Fruit fly (Drosophila melanogaster): Measurements from ENCODE around the gene Ntf-2.
A peak's percentile ranks its signal among the peaks of the same experiment; 100 is the strongest.

The Ntf-2 gene

dm6 chrX:21046141-21046540 is 10.9 kb downstream of the Ntf-2 start:
- TF ChIP-seq Rel (GFP tag; optimal IDR thresholded peaks at IDR 0.05) (no peak), Rel (tag; optimal IDR thresholded peaks at IDR 0.05) (no peak), h (GFP tag; optimal IDR thresholded peaks at IDR 0.05) (peak; percentile 3), CG32264 (GFP tag; optimal IDR thresholded peaks at IDR 0.05) (no peak)

- no peak for TF ChIP-seq OdsH (GFP tag; optimal IDR thresholded peaks at IDR 0.05)
- TF ChIP-seq pan (optimal IDR thresholded peaks at IDR 0.05) = no peak
- TF ChIP-seq fru (GFP tag; optimal IDR thresholded peaks at IDR 0.05) = no peak
- no peak for TF ChIP-seq usp (GFP tag; optimal IDR thresholded peaks at IDR 0.05)
- TF ChIP-seq Hnf4 (GFP tag; optimal IDR thresholded peaks at IDR 0.05) = no peak
- TF ChIP-seq psq (GFP tag; optimal IDR thresholded peaks at IDR 0.05) = no peak
- no peak for TF ChIP-seq rgr (GFP tag; optimal IDR thresholded peaks at IDR 0.05)
- TF ChIP-seq CrebA (GFP tag; optimal IDR thresholded peaks at IDR 0.05; ENCODE audit: borderline replicate concordance) = no peak
- TF ChIP-seq Rel (GFP tag; optimal IDR thresholded peaks at IDR 0.05) = no peak
- no peak for TF ChIP-seq Rel (tag; optimal IDR thresholded peaks at IDR 0.05)
- no peak for TF ChIP-seq CG9705 (GFP tag; optimal IDR thresholded peaks at IDR 0.05)
- no peak for TF ChIP-seq dsf (GFP tag; optimal IDR thresholded peaks at IDR 0.05; ENCODE audit: borderline replicate concordance)
- no peak for TF ChIP-seq Mio (GFP tag; optimal IDR thresholded peaks at IDR 0.05)
- no peak for TF ChIP-seq HLH106 (tag; optimal IDR thresholded peaks at IDR 0.05)
- TF ChIP-seq Vsx2 (GFP tag; optimal IDR thresholded peaks at IDR 0.05; ENCODE audit: partially characterized antibody) = no peak
- TF ChIP-seq Abd-B (GFP tag; optimal IDR thresholded peaks at IDR 0.05) = no peak
- TF ChIP-seq Hr83 (GFP tag; optimal IDR thresholded peaks at IDR 0.05; ENCODE audit: poor library complexity, severe bottlenecking) = no peak
- TF ChIP-seq sv (GFP tag; optimal IDR thresholded peaks at IDR 0.05) = no peak
These were observed 12.4 kb downstream of the Ntf-2 start for dm6 chrX:21047717-21048116.

dm6 chrX:21053099-21053715 is 17.9 kb downstream of the Ntf-2 start:
- no peak for TF ChIP-seq Dif (GFP tag; optimal IDR thresholded peaks at IDR 0.05; ENCODE audit: partially characterized antibody)
- TF ChIP-seq dsf (GFP tag; optimal IDR thresholded peaks at IDR 0.05; ENCODE audit: borderline replicate concordance) = no peak
- no peak for TF ChIP-seq sage (GFP tag; optimal IDR thresholded peaks at IDR 0.05)
- peak; percentile 80 for TF ChIP-seq sv (GFP tag; optimal IDR thresholded peaks at IDR 0.05)
- no peak for TF ChIP-seq brk (GFP tag; optimal IDR thresholded peaks at IDR 0.05)
- TF ChIP-seq Sp1 (GFP tag; optimal IDR thresholded peaks at IDR 0.05) = peak; percentile 83
- TF ChIP-seq foxo (GFP tag; optimal IDR thresholded peaks at IDR 0.05) = peak in 1 of 2 experiments; percentile 76
- TF ChIP-seq rgr (GFP tag; optimal IDR thresholded peaks at IDR 0.05) = peak; percentile 83
- peak; percentile 65 for TF ChIP-seq fru (GFP tag; optimal IDR thresholded peaks at IDR 0.05)
- TF ChIP-seq Jra (GFP tag; optimal IDR thresholded peaks at IDR 0.05) = peak; percentile 56
- no peak for TF ChIP-seq Dfd (GFP tag; optimal IDR thresholded peaks at IDR 0.05)
- no peak for TF ChIP-seq pan (optimal IDR thresholded peaks at IDR 0.05)
- no peak for TF ChIP-seq Rel (GFP tag; optimal IDR thresholded peaks at IDR 0.05)
- TF ChIP-seq Rel (tag; optimal IDR thresholded peaks at IDR 0.05) = peak; percentile 52
- peak; percentile 83 for TF ChIP-seq CG9705 (GFP tag; optimal IDR thresholded peaks at IDR 0.05)
- peak; percentile 76 for TF ChIP-seq h (GFP tag; optimal IDR thresholded peaks at IDR 0.05)
- TF ChIP-seq N (GFP tag; optimal IDR thresholded peaks at IDR 0.05) = no peak
- no peak for TF ChIP-seq dl (GFP tag; optimal IDR thresholded peaks at IDR 0.05; ENCODE audit: insufficient read depth in 1 of 2, partially characterized antibody in 2 of 2)
- peak; percentile 45 for TF ChIP-seq woc (GFP tag; optimal IDR thresholded peaks at IDR 0.05)
- peak; percentile 76 for TF ChIP-seq dmrt93B (GFP tag; optimal IDR thresholded peaks at IDR 0.05)
- TF ChIP-seq Hnf4 (GFP tag; optimal IDR thresholded peaks at IDR 0.05) = peak; percentile 71
- TF ChIP-seq Abd-B (GFP tag; optimal IDR thresholded peaks at IDR 0.05) = no peak
- peak; percentile 71 for TF ChIP-seq br (GFP tag; optimal IDR thresholded peaks at IDR 0.05)
- no peak for TF ChIP-seq tai (GFP tag; optimal IDR thresholded peaks at IDR 0.05)
- no peak for TF ChIP-seq Hr78 (GFP tag; optimal IDR thresholded peaks at IDR 0.05)
- no peak for TF ChIP-seq CG32264 (GFP tag; optimal IDR thresholded peaks at IDR 0.05)
- peak; percentile 36 for TF ChIP-seq OdsH (GFP tag; optimal IDR thresholded peaks at IDR 0.05)
- no peak for TF ChIP-seq Vsx2 (GFP tag; optimal IDR thresholded peaks at IDR 0.05; ENCODE audit: partially characterized antibody)
- no peak for TF ChIP-seq GATAd (GFP tag; optimal IDR thresholded peaks at IDR 0.05)
- peak; percentile 30 for TF ChIP-seq Myc (optimal IDR thresholded peaks at IDR 0.05)
- TF ChIP-seq HLH106 (tag; optimal IDR thresholded peaks at IDR 0.05) = peak; percentile 71
- TF ChIP-seq psq (GFP tag; optimal IDR thresholded peaks at IDR 0.05) = peak; percentile 28
- TF ChIP-seq Hr83 (GFP tag; optimal IDR thresholded peaks at IDR 0.05; ENCODE audit: poor library complexity, severe bottlenecking) = peak; percentile 84
- TF ChIP-seq jim (GFP tag; optimal IDR thresholded peaks at IDR 0.05) = no peak
- no peak for TF ChIP-seq lola (GFP tag; optimal IDR thresholded peaks at IDR 0.05)
- TF ChIP-seq CrebA (GFP tag; optimal IDR thresholded peaks at IDR 0.05; ENCODE audit: borderline replicate concordance) = no peak
- peak; percentile 38 for TF ChIP-seq Mio (GFP tag; optimal IDR thresholded peaks at IDR 0.05)
- no peak for TF ChIP-seq usp (GFP tag; optimal IDR thresholded peaks at IDR 0.05)
- TF ChIP-seq ey (GFP tag; optimal IDR thresholded peaks at IDR 0.05) = peak; percentile 43

All from whole organism, wandering third instar larva.